1 worm cellular context compared by ENCODE assay signal in genomic region chrII:10450335-10450734, ce11.
A peak's percentile ranks its signal among the peaks of the same experiment; 100 is the strongest.
TF ChIP-seq lines count a peak whose summit lies in the region.

No protein-coding gene starts in this region.

TF ChIP-seq in whole organism, L1 larva, 84 proteins besides CTCF, POLR2A, EP300 and RAD21 (continued from another document):
- TF ChIP-seq C04F5.9 (tag; optimal IDR thresholded peaks at IDR 0.05; lab: Kevin White, UChicago) = no peak
- no peak for TF ChIP-seq dsc-1 (tag; optimal IDR thresholded peaks at IDR 0.05; lab: Kevin White, UChicago)
- TF ChIP-seq sox-4 (tag; optimal IDR thresholded peaks at IDR 0.05; lab: Kevin White, UChicago) = no peak
- TF ChIP-seq lsy-2 (tag; optimal IDR thresholded peaks at IDR 0.05; lab: Kevin White, UChicago) = peak in 1 of 2 experiments; percentile 18
- TF ChIP-seq Y116A8C.19 (tag; optimal IDR thresholded peaks at IDR 0.05; lab: Kevin White, UChicago; ENCODE audit: borderline replicate concordance) = no peak
- TF ChIP-seq unc-130 (tag; optimal IDR thresholded peaks at IDR 0.05; lab: Kevin White, UChicago) = no peak
- TF ChIP-seq pag-3 (tag; optimal IDR thresholded peaks at IDR 0.05; lab: Kevin White, UChicago; ENCODE audit: borderline replicate concordance, insufficient read depth) = no peak
- no peak for TF ChIP-seq nhr-77 (tag; optimal IDR thresholded peaks at IDR 0.05; lab: Kevin White, UChicago)
- TF ChIP-seq pax-3 (tag; optimal IDR thresholded peaks at IDR 0.05; lab: Kevin White, UChicago) = no peak
- TF ChIP-seq unc-86 (tag; optimal IDR thresholded peaks at IDR 0.05; lab: Kevin White, UChicago) = no peak
- TF ChIP-seq unc-30 (tag; optimal IDR thresholded peaks at IDR 0.05; lab: Kevin White, UChicago) = no peak
- no peak for TF ChIP-seq mab-9 (GFP tag; IDR thresholded peaks at IDR 0.05; lab: Robert Waterston, UW)
- no peak for TF ChIP-seq ztf-11 (tag; optimal IDR thresholded peaks at IDR 0.05; lab: Kevin White, UChicago)
- TF ChIP-seq tbx-2 (tag; optimal IDR thresholded peaks at IDR 0.05; lab: Kevin White, UChicago) = peak; percentile 11
- no peak for TF ChIP-seq rnt-1 (tag; optimal IDR thresholded peaks at IDR 0.05; lab: Kevin White, UChicago)
TF ChIP-seq in whole organism, L1 larva: peak in this region for 12.
